Worm (Caenorhabditis elegans) whole organism, young adult: ENCODE results near the gene F37C12.14.

Source experiments
- B0336.3 ChIP-seq: fragments of 200-800 bp; sonication (Bioruptor generic); IDR thresholded peaks from 2 replicates; pipeline ENCODE4 v1.3.6; 2022; ENCODE audit warnings: missing genetic modification characterization, missing compliant biosample characterization
- C06A6.2 ChIP-seq: fragments of 200-800 bp; sonication (Bioruptor generic); conservative IDR thresholded peaks from 2 replicates; pipeline ENCODE4 v1.3.6; 2022; ENCODE audit warnings: missing genetic modification characterization, missing compliant biosample characterization
- D2030.7 ChIP-seq: fragments of 200-800 bp; sonication (Bioruptor generic); IDR thresholded peaks from 2 replicates; pipeline ENCODE4 v1.3.6; 2022; ENCODE audit warnings: missing genetic modification reagents, missing genetic modification characterization, missing compliant biosample characterization
- F33H1.4 ChIP-seq: fragments of 200-800 bp; sonication (Bioruptor generic); IDR thresholded peaks from 2 replicates; pipeline ENCODE4 v1.3.6; 2022; ENCODE audit warnings: missing genetic modification reagents, missing genetic modification characterization, missing compliant biosample characterization
- F37B4.10 ChIP-seq: fragments of 200-800 bp; sonication (Bioruptor generic); IDR thresholded peaks from 2 replicates; pipeline ENCODE4 v1.3.6; 2022; ENCODE audit warnings: missing genetic modification characterization, missing compliant biosample characterization
- K12H6.12 ChIP-seq: fragments of 200-800 bp; sonication (Bioruptor generic); optimal IDR thresholded peaks from 2 replicates; lab custom pipeline; 2018; ENCODE audit warnings: mild to moderate bottlenecking, missing genetic modification characterization, missing compliant biosample characterization
- T07F8.4 ChIP-seq: sonication (generic microtip); optimal IDR thresholded peaks from 2 replicates; lab custom pipeline; 2016; ENCODE audit warnings: mild to moderate bottlenecking, missing genetic modification characterization, moderate library complexity, missing compliant biosample characterization
- Y53F4B.3 ChIP-seq: fragments of 200-800 bp; sonication (Bioruptor generic); IDR thresholded peaks from 2 replicates; pipeline ENCODE4 v1.3.6; 2022; ENCODE audit warnings: missing genetic modification reagents, missing genetic modification characterization, missing compliant biosample characterization
- ama-1 ChIP-seq, 3 experiments: fragments of 150-350 bp in 1 of 3; sonication (generic microtip) in 2 of 3; optimal IDR thresholded peaks; 2 replicates each; lab custom pipeline; 2014 to 2018; ENCODE audit warnings: missing biosample characterization in 2 of 3, missing genetic modification characterization in 2 of 3, missing genetic modification reagents in 2 of 3
- aptf-3 ChIP-seq: fragments of 200-800 bp; sonication (Bioruptor generic); IDR thresholded peaks from 2 replicates; pipeline ENCODE4 v1.3.6; 2022; ENCODE audit warnings: missing genetic modification characterization, missing compliant biosample characterization
- attf-6 ChIP-seq: fragments of 200-800 bp; sonication (Bioruptor generic); IDR thresholded peaks from 2 replicates; pipeline ENCODE4 v1.3.6; 2022; ENCODE audit warnings: missing genetic modification reagents, missing genetic modification characterization, missing compliant biosample characterization
- ceh-100 ChIP-seq: fragments of 200-800 bp; sonication (Bioruptor generic); IDR thresholded peaks from 2 replicates; pipeline ENCODE4 v1.3.6; 2022; ENCODE audit warnings: missing genetic modification reagents, missing genetic modification characterization, missing compliant biosample characterization
- ceh-58 ChIP-seq: fragments of 200-800 bp; sonication (Bioruptor generic); IDR thresholded peaks from 2 replicates; pipeline ENCODE4 v1.3.6; 2022; ENCODE audit warnings: missing genetic modification characterization, missing compliant biosample characterization
- ceh-79 ChIP-seq: sonication (generic microtip); optimal IDR thresholded peaks from 2 replicates; lab custom pipeline; 2017; ENCODE audit warnings: mild to moderate bottlenecking, missing genetic modification characterization, missing compliant biosample characterization
- ceh-91 ChIP-seq: fragments of 200-800 bp; sonication (Bioruptor generic); IDR thresholded peaks from 2 replicates; pipeline ENCODE4 v1.3.6; 2022; ENCODE audit warnings: missing genetic modification reagents, missing genetic modification characterization, missing compliant biosample characterization
- chd-7 ChIP-seq: sonication (generic microtip); optimal IDR thresholded peaks from 2 replicates; lab custom pipeline; 2016; ENCODE audit warnings: mild to moderate bottlenecking, missing genetic modification characterization, moderate library complexity, missing compliant biosample characterization
- die-1 ChIP-seq: sonication (generic microtip); optimal IDR thresholded peaks from 2 replicates; lab custom pipeline; 2016; ENCODE audit warnings: missing genotype, mild to moderate bottlenecking, missing genetic modification characterization, missing compliant biosample characterization
- dox-1 ChIP-seq: fragments of 200-800 bp; sonication (Bioruptor generic); IDR thresholded peaks from 2 replicates; pipeline ENCODE4 v1.3.6; 2022; ENCODE audit warnings: missing genetic modification reagents, missing genetic modification characterization, missing compliant biosample characterization
- dpff-1 ChIP-seq: sonication (generic microtip); optimal IDR thresholded peaks from 2 replicates; lab custom pipeline; 2017; ENCODE audit warnings: mild to moderate bottlenecking, missing genetic modification characterization, missing compliant biosample characterization
- efl-1 ChIP-seq: fragments of 150-350 bp; optimal IDR thresholded peaks from 2 replicates; lab custom pipeline; 2014; ENCODE audit warnings: missing biosample characterization, missing genetic modification reagents, missing genetic modification characterization
- egl-44 ChIP-seq: fragments of 200-800 bp; sonication (Bioruptor generic); IDR thresholded peaks from 2 replicates; pipeline ENCODE4 v1.3.6; 2022; ENCODE audit warnings: missing genetic modification reagents, missing genetic modification characterization, missing compliant biosample characterization
- egrh-3 ChIP-seq: fragments of 200-800 bp; sonication (Bioruptor generic); IDR thresholded peaks from 2 replicates; pipeline ENCODE4 v1.3.6; 2022; ENCODE audit warnings: missing genetic modification reagents, missing genetic modification characterization, missing compliant biosample characterization
- ekl-4 ChIP-seq: fragments of 200-800 bp; sonication (Bioruptor generic); IDR thresholded peaks from 2 replicates; pipeline ENCODE4 v1.3.6; 2022; ENCODE audit warnings: missing genetic modification reagents, missing genetic modification characterization, missing compliant biosample characterization
- hlh-26 ChIP-seq: fragments of 200-800 bp; sonication (Bioruptor generic); conservative IDR thresholded peaks from 2 replicates; pipeline ENCODE4 v1.3.6; 2022; ENCODE audit warnings: missing genetic modification reagents, missing genetic modification characterization, missing compliant biosample characterization
- hmg-1.2 ChIP-seq: fragments of 200-800 bp; sonication (Bioruptor generic); IDR thresholded peaks from 2 replicates; pipeline ENCODE4 v1.3.6; 2022; ENCODE audit warnings: missing genetic modification reagents, missing genetic modification characterization, missing compliant biosample characterization
- hrde-1 ChIP-seq: sonication (generic microtip); optimal IDR thresholded peaks from 2 replicates; lab custom pipeline; 2016; ENCODE audit warnings: missing genetic modification characterization, mild to moderate bottlenecking, missing compliant biosample characterization, moderate library complexity, missing genotype, missing genetic modification reagents, borderline replicate concordance
- let-526 ChIP-seq: fragments of 200-800 bp; sonication (Bioruptor generic); IDR thresholded peaks from 2 replicates; pipeline ENCODE4 v1.3.6; 2022; ENCODE audit warnings: missing genetic modification reagents, missing genetic modification characterization, missing compliant biosample characterization
- let-607 ChIP-seq, 2 experiments: fragments of 200-800 bp in 1 of 2; sonication (Bioruptor generic) in 1 of 2; sonication (generic microtip) in 1 of 2; optimal IDR thresholded peaks; 2 replicates each; lab custom pipeline; 2016 to 2018; ENCODE audit warnings: mild to moderate bottlenecking in 2 of 2, missing compliant biosample characterization in 2 of 2, missing genetic modification characterization in 2 of 2, moderate library complexity in 2 of 2, missing genotype in 1 of 2
- lin-35 ChIP-seq, 3 experiments: fragments of 150-350 bp in 2 of 3; sonication (generic microtip) in 1 of 3; optimal IDR thresholded peaks; 2 replicates each; lab custom pipeline; 2014 to 2018; ENCODE audit warnings: missing biosample characterization in 3 of 3, missing genetic modification characterization in 3 of 3, missing genetic modification reagents in 3 of 3
- lsl-1 ChIP-seq: fragments of 200-800 bp; sonication (Bioruptor generic); optimal IDR thresholded peaks from 2 replicates; lab custom pipeline; 2018; ENCODE audit warnings: mild to moderate bottlenecking, missing genetic modification characterization, moderate library complexity, missing compliant biosample characterization
- madf-6 ChIP-seq: fragments of 200-800 bp; sonication (Bioruptor generic); IDR thresholded peaks from 2 replicates; pipeline ENCODE4 v1.3.6; 2022; ENCODE audit warnings: missing genetic modification reagents, missing genetic modification characterization, missing compliant biosample characterization
- madf-8 ChIP-seq: fragments of 200-800 bp; sonication (Bioruptor generic); conservative IDR thresholded peaks from 2 replicates; pipeline ENCODE4 v1.3.6; 2022; ENCODE audit warnings: missing genetic modification reagents, missing genetic modification characterization, missing compliant biosample characterization
- mes-4 ChIP-seq: sonication (generic microtip); optimal IDR thresholded peaks from 2 replicates; lab custom pipeline; 2016; ENCODE audit warnings: missing genotype, missing genetic modification characterization, missing compliant biosample characterization
- mxl-1 ChIP-seq: sonication (generic microtip); optimal IDR thresholded peaks from 2 replicates; lab custom pipeline; 2016; ENCODE audit warnings: missing genetic modification characterization, missing compliant biosample characterization
- nhr-90 ChIP-seq: sonication (generic microtip); optimal IDR thresholded peaks from 2 replicates; lab custom pipeline; 2016; ENCODE audit warnings: missing genotype, mild to moderate bottlenecking, missing genetic modification characterization, missing compliant biosample characterization
- pbrm-1 ChIP-seq: fragments of 200-800 bp; sonication (Bioruptor generic); IDR thresholded peaks from 2 replicates; pipeline ENCODE4 v1.3.6; 2022; ENCODE audit warnings: missing genetic modification reagents, missing genetic modification characterization, missing compliant biosample characterization
- pha-4 ChIP-seq: fragments of 150-350 bp; sonication (generic microtip); optimal IDR thresholded peaks from 2 replicates; lab custom pipeline; 2014; ENCODE audit warnings: missing biosample characterization, missing genetic modification reagents, missing genetic modification characterization
- rpc-1 ChIP-seq, 2 experiments: fragments of 150-350 bp in 1 of 2; sonication (generic microtip) in 1 of 2; optimal IDR thresholded peaks; 2 replicates each; lab custom pipeline; 2014 to 2018; ENCODE audit warnings: missing biosample characterization in 1 of 2, missing genetic modification characterization in 1 of 2, missing genetic modification reagents in 1 of 2, missing genotype in 1 of 2
- sdz-38 ChIP-seq: sonication (generic microtip); optimal IDR thresholded peaks from 2 replicates; lab custom pipeline; 2016; ENCODE audit warnings: missing genotype, missing genetic modification characterization, missing compliant biosample characterization
- sea-2 ChIP-seq: fragments of 200-800 bp; sonication (Bioruptor generic); IDR thresholded peaks from 2 replicates; pipeline ENCODE4 v1.3.6; 2022; ENCODE audit warnings: missing genetic modification characterization, missing compliant biosample characterization
- snpc-3.4 ChIP-seq: sonication (generic microtip); optimal IDR thresholded peaks from 2 replicates; lab custom pipeline; 2017; ENCODE audit warnings: missing genetic modification characterization, mild to moderate bottlenecking, missing compliant biosample characterization, antibody characterized with exemption, moderate library complexity, missing genotype, missing genetic modification reagents
- tbx-9 ChIP-seq: sonication (generic microtip); optimal IDR thresholded peaks from 2 replicates; lab custom pipeline; 2016; ENCODE audit warnings: borderline replicate concordance, missing genetic modification characterization, inconsistent platforms, missing compliant biosample characterization
- tlf-1 ChIP-seq: fragments of 200-800 bp; sonication (Bioruptor generic); optimal IDR thresholded peaks from 2 replicates; lab custom pipeline; 2018; ENCODE audit warnings: mild to moderate bottlenecking, missing genetic modification characterization, missing compliant biosample characterization
- ztf-22 ChIP-seq: fragments of 200-800 bp; sonication (Bioruptor generic); optimal IDR thresholded peaks from 2 replicates; lab custom pipeline; 2018; ENCODE audit warnings: mild to moderate bottlenecking, missing genetic modification characterization, moderate library complexity, missing compliant biosample characterization
- ztf-3 ChIP-seq: fragments of 200-800 bp; sonication (Bioruptor generic); optimal IDR thresholded peaks from 2 replicates; lab custom pipeline; 2018; ENCODE audit warnings: mild to moderate bottlenecking, missing genetic modification characterization, missing compliant biosample characterization
- ztf-6 ChIP-seq: fragments of 200-800 bp; sonication (Bioruptor generic); IDR thresholded peaks from 2 replicates; pipeline ENCODE4 v1.3.6; 2022; ENCODE audit warnings: missing genetic modification reagents, missing genetic modification characterization, missing compliant biosample characterization

The F37C12.14 gene

DNA sequence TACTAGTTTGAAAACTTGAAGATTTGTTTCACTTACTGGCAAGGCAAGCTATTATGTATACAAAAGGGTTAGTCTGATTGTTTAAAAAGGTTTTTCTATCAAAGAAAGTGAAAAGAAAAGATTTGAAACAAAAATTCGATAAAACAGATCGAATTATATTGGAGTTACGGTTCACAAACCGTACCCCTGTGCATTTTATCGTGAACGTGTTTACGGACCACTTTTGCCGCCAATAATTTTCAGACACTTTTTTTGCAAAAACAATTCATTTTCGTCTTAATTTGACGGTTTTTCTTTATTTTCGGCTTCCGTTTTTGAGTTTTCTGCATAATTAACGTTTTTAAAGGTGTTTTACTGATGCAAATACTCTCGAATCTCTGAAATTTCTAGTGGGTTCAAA lies 20.1 kb downstream of the F37C12.14 start:
- TF ChIP-seq hmg-1.2 (GFP tag; lab: Robert Waterston, UW) (peak; percentile 10; the same call in 1 of the 2 replicates), aptf-3 (GFP tag; lab: Robert Waterston, UW) (no peak), egrh-3 (no peak), F37B4.10 (GFP tag; lab: Robert Waterston, UW) (no peak), F33H1.4 (GFP tag; lab: Robert Waterston, UW) (peak; percentile 36; the same call in 1 of the 2 replicates), efl-1 (peak; percentile 70), madf-8 (GFP tag; lab: Robert Waterston, UW) (no peak), mes-4 (tag; lab: Kevin White, UChicago) (no peak), ceh-91 (peak; percentile 34; the same call in 1 of the 2 replicates), chd-7 (tag; lab: Kevin White, UChicago) (no peak), die-1 (tag; lab: Kevin White, UChicago) (no peak), pha-4 (tag; lab: Kevin White, UChicago) (no peak), ztf-22 (GFP tag; lab: Kevin White, UChicago) (no peak), ztf-3 (GFP tag; lab: Kevin White, UChicago) (no peak), lsl-1 (GFP tag; lab: Kevin White, UChicago) (peak; percentile 80), D2030.7 (GFP tag; lab: Robert Waterston, UW) (no peak), hrde-1 (no peak), tbx-9 (tag; lab: Kevin White, UChicago) (no peak), snpc-3.4 (tag; lab: Kevin White, UChicago) (peak; percentile 44), hlh-26 (GFP tag; lab: Robert Waterston, UW) (no peak), ceh-79 (tag; lab: Kevin White, UChicago) (no peak), madf-6 (GFP tag; lab: Robert Waterston, UW) (no peak), nhr-90 (tag; lab: Kevin White, UChicago) (no peak), sdz-38 (tag; lab: Kevin White, UChicago) (no peak)

DNA sequence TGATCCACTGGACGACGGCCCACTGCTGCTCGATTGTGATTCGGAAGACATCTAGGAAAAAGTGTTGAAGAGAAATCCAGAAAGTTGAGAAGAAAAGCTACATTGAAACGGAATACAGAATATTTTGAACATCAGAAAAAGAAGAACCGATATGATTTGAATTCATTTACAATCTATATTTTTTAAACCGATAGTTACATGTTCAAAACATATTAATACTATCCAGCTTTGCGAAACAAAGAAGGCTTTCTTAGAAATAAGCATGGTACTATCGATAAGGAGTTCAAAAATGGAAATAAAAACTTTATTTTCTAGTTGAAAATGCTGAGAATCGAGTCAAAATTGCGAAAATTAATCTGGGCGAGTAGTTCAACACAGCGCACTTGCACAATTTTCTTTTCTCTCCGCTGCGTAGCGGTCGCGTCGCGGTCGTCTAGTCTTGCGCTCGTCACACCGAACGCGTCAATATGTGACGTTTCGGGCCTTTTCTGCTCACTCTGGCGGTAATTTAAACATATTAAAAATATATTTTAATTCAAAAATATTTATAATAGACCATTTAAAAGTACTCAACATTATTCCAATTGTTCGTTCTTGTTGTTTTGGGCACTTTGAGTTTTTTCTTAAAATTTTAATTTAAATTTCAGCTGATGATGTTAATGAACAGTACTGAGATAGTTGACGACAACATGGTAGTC lies 23.2 kb downstream of the F37C12.14 start, which contains the start of the genes syf-2 and K04G7.1:
Gene syf-2, minus strand, starts transcription at position 51 of the 698 bp plus-strand sequence.
Gene K04G7.1, plus strand, starts transcription at position 648 of the 698 bp plus-strand sequence.
- TF ChIP-seq ama-1 (optimal IDR thresholded peaks at IDR 0.05; lab: Kevin White, UChicago) = no peak
- no peak for TF ChIP-seq ama-1 (GFP tag; optimal IDR thresholded peaks at IDR 0.05; lab: Kevin White, UChicago)
- TF ChIP-seq K12H6.12 (tag; lab: Kevin White, UChicago) = peak; percentile 73
- no peak for TF ChIP-seq ceh-58 (GFP tag; lab: Robert Waterston, UW)
- TF ChIP-seq ekl-4 (GFP tag; lab: Robert Waterston, UW) = peak; percentile 94
- peak; percentile 39 to 93 (median 45) for TF ChIP-seq lin-35 (GFP tag; optimal IDR thresholded peaks at IDR 0.05; lab: Kevin White, UChicago)
- no peak for TF ChIP-seq let-526 (GFP tag; lab: Robert Waterston, UW)
- no peak for TF ChIP-seq egl-44 (GFP tag; lab: Robert Waterston, UW)
- TF ChIP-seq chd-7 (tag; lab: Kevin White, UChicago) = peak; percentile 31
- TF ChIP-seq let-607 (tag; optimal IDR thresholded peaks at IDR 0.05; lab: Kevin White, UChicago) = peak; percentile 65 to 78
- TF ChIP-seq C06A6.2 (GFP tag; lab: Robert Waterston, UW) = peak; percentile 73; the same call in 1 of the 2 replicates
- TF ChIP-seq sea-2 = no peak
- no peak for TF ChIP-seq dpff-1
- peak; percentile 80 for TF ChIP-seq F33H1.4 (GFP tag; lab: Robert Waterston, UW)
- TF ChIP-seq ztf-6 = no peak
- TF ChIP-seq attf-6 (GFP tag; lab: Robert Waterston, UW) = no peak
- peak; percentile 89 for TF ChIP-seq tlf-1 (GFP tag; lab: Kevin White, UChicago)
- no peak for TF ChIP-seq rpc-1 (optimal IDR thresholded peaks at IDR 0.05; lab: Kevin White, UChicago)
- TF ChIP-seq rpc-1 (tag; optimal IDR thresholded peaks at IDR 0.05; lab: Kevin White, UChicago) = no peak
- peak; percentile 92 for TF ChIP-seq pha-4 (tag; lab: Kevin White, UChicago)
- no peak for TF ChIP-seq die-1 (tag; lab: Kevin White, UChicago)
- TF ChIP-seq Y53F4B.3 (GFP tag; lab: Robert Waterston, UW) = no peak
- peak; percentile 72; the same call in 1 of the 2 replicates for TF ChIP-seq ceh-91
- peak; percentile 89 for TF ChIP-seq pbrm-1 (GFP tag; lab: Robert Waterston, UW)
- TF ChIP-seq mxl-1 (tag; lab: Kevin White, UChicago) = no peak
- TF ChIP-seq dox-1 (GFP tag; lab: Robert Waterston, UW) = peak; percentile 95
- no peak for TF ChIP-seq T07F8.4 (tag; lab: Kevin White, UChicago)
- TF ChIP-seq ceh-100 = peak; percentile 55; the same call in 1 of the 2 replicates
- TF ChIP-seq B0336.3 = peak; percentile 78
